Fruit fly (Drosophila melanogaster) whole organism, wandering third instar larva: ENCODE results near the gene CG32301.

Experiments used
- CG32264 ChIP-seq: fragments of 200-800 bp; sonication (Bioruptor generic); optimal IDR thresholded peaks from 2 replicates; lab custom pipeline; 2016; ENCODE audit warnings: missing biosample characterization, missing genetic modification characterization
- CG9705 ChIP-seq: fragments of 200-800 bp; sonication (Bioruptor generic); optimal IDR thresholded peaks from 2 replicates; lab custom pipeline; 2018; ENCODE audit warnings: missing biosample characterization, mild to moderate bottlenecking, missing genetic modification characterization
- Dfd ChIP-seq: fragments of >200 bp; optimal IDR thresholded peaks from 2 replicates; lab custom pipeline; 2017; ENCODE audit warnings: missing biosample characterization, missing genetic modification characterization
- Dif ChIP-seq: fragments of 200-275, 200-300 bp; sonication (Bioruptor generic); optimal IDR thresholded peaks from 2 replicates; lab custom pipeline; 2018; ENCODE audit warnings: missing biosample characterization, missing genetic modification characterization; ENCODE audit not compliant: partially characterized antibody
- GATAd ChIP-seq: sonication (Bioruptor generic); optimal IDR thresholded peaks from 2 replicates; lab custom pipeline; 2016; ENCODE audit warnings: missing biosample characterization, missing genetic modification characterization
- HLH106 ChIP-seq: fragments of 200-800 bp; optimal IDR thresholded peaks from 3 replicates; lab custom pipeline; 2019; ENCODE audit warnings: missing biosample characterization, mild to moderate bottlenecking, missing genetic modification characterization, moderate library complexity
- Hnf4 ChIP-seq: fragments of 200-800 bp; sonication (Bioruptor generic); optimal IDR thresholded peaks from 2 replicates; lab custom pipeline; 2016; ENCODE audit warnings: missing biosample characterization, mild to moderate bottlenecking, missing genetic modification characterization
- Hr78 ChIP-seq: fragments of >200 bp; optimal IDR thresholded peaks from 2 replicates; lab custom pipeline; 2017; ENCODE audit warnings: missing biosample characterization, missing genetic modification characterization
- Hr83 ChIP-seq: fragments of 200-300 bp; sonication (Bioruptor generic); optimal IDR thresholded peaks from 2 replicates; lab custom pipeline; 2016; ENCODE audit warnings: missing biosample characterization, mild to moderate bottlenecking, missing genetic modification characterization, moderate library complexity; ENCODE audit not compliant: poor library complexity, severe bottlenecking
- Jra ChIP-seq: sonication (Bioruptor generic); optimal IDR thresholded peaks from 2 replicates; lab custom pipeline; 2016; ENCODE audit warnings: missing biosample characterization, missing genetic modification characterization
- Mio ChIP-seq: sonication (Bioruptor generic); optimal IDR thresholded peaks from 2 replicates; lab custom pipeline; 2016; ENCODE audit warnings: missing biosample characterization, missing genetic modification characterization
- N ChIP-seq: fragments of >200 bp; optimal IDR thresholded peaks from 2 replicates; lab custom pipeline; 2018; ENCODE audit warnings: missing biosample characterization, missing external identifiers, missing genetic modification characterization
- OdsH ChIP-seq: fragments of 200-800 bp; sonication (Bioruptor generic); optimal IDR thresholded peaks from 2 replicates; lab custom pipeline; 2016; ENCODE audit warnings: missing biosample characterization, mild to moderate bottlenecking, missing genetic modification characterization
- Rel ChIP-seq, 2 experiments: fragments of 200-800 bp; sonication (Bioruptor generic) in 1 of 2; optimal IDR thresholded peaks; 2 replicates in 1 of 2; 3 replicates in 1 of 2; lab custom pipeline; 2016 to 2019; ENCODE audit warnings: mild to moderate bottlenecking in 2 of 2, missing biosample characterization in 2 of 2, missing genetic modification characterization in 2 of 2, moderate library complexity in 1 of 2
- Sp1 ChIP-seq: fragments of 200-800 bp; sonication (Bioruptor generic); optimal IDR thresholded peaks from 3 replicates; lab custom pipeline; 2019; ENCODE audit warnings: missing biosample characterization, mild to moderate bottlenecking, missing genetic modification characterization, moderate library complexity
- Vsx2 ChIP-seq: fragments of 200-300, 225-300 bp; sonication (Bioruptor generic); optimal IDR thresholded peaks from 2 replicates; lab custom pipeline; 2018; ENCODE audit warnings: missing biosample characterization, missing genetic modification characterization; ENCODE audit not compliant: partially characterized antibody
- dl ChIP-seq, 2 experiments: fragments of 175-275, 200-275 bp in 1 of 2; fragments of 200-275 bp in 1 of 2; sonication (Bioruptor generic); optimal IDR thresholded peaks; lab custom pipeline; 2018; ENCODE audit warnings: mild to moderate bottlenecking in 2 of 2, missing biosample characterization in 2 of 2, missing genetic modification characterization in 2 of 2, moderate library complexity in 2 of 2; ENCODE audit not compliant: partially characterized antibody in 2 of 2, insufficient read depth in 1 of 2
- dmrt93B ChIP-seq: fragments of 200-800 bp; sonication (Bioruptor generic); optimal IDR thresholded peaks from 2 replicates; lab custom pipeline; 2018; ENCODE audit warnings: missing biosample characterization, mild to moderate bottlenecking, missing genetic modification characterization
- dsf ChIP-seq: sonication (Bioruptor generic); optimal IDR thresholded peaks from 2 replicates; lab custom pipeline; 2016; ENCODE audit warnings: missing biosample characterization, missing genetic modification characterization, borderline replicate concordance
- foxo ChIP-seq, 2 experiments: fragments of 200-800 bp; sonication (Bioruptor generic); optimal IDR thresholded peaks; 2 replicates in 1 of 2; 3 replicates in 1 of 2; lab custom pipeline; 2016 to 2017; ENCODE audit warnings: missing biosample characterization in 2 of 2, missing genetic modification characterization in 2 of 2
- fru ChIP-seq: fragments of 200-800 bp; sonication (Bioruptor generic); optimal IDR thresholded peaks from 3 replicates; lab custom pipeline; 2016; ENCODE audit warnings: missing biosample characterization, mild to moderate bottlenecking, missing genetic modification characterization
- h ChIP-seq: fragments of 200-800 bp; sonication (Bioruptor generic); optimal IDR thresholded peaks from 3 replicates; lab custom pipeline; 2016; ENCODE audit warnings: missing biosample characterization, mild to moderate bottlenecking, missing genetic modification characterization
- jim ChIP-seq: fragments of 175-275, 200-325 bp; sonication (Bioruptor generic); optimal IDR thresholded peaks from 2 replicates; lab custom pipeline; 2016; ENCODE audit warnings: missing biosample characterization, mild to moderate bottlenecking, missing genetic modification characterization
- psq ChIP-seq: fragments of 200-800 bp; sonication (Bioruptor generic); optimal IDR thresholded peaks from 3 replicates; lab custom pipeline; 2017; ENCODE audit warnings: missing biosample characterization, mild to moderate bottlenecking, missing genetic modification characterization, moderate library complexity
- rgr ChIP-seq: fragments of 200-800 bp; sonication (Bioruptor generic); optimal IDR thresholded peaks from 3 replicates; lab custom pipeline; 2016; ENCODE audit warnings: missing biosample characterization, mild to moderate bottlenecking, missing genetic modification characterization
- sage ChIP-seq: fragments of 200-800 bp; sonication (Bioruptor generic); optimal IDR thresholded peaks from 2 replicates; lab custom pipeline; 2016; ENCODE audit warnings: missing biosample characterization, mild to moderate bottlenecking, missing genetic modification characterization
- sv ChIP-seq: fragments of 200-800 bp; sonication (Bioruptor generic); optimal IDR thresholded peaks from 3 replicates; lab custom pipeline; 2016; ENCODE audit warnings: missing biosample characterization, missing genetic modification characterization
- tai ChIP-seq: sonication (Bioruptor generic); optimal IDR thresholded peaks from 2 replicates; lab custom pipeline; 2016; ENCODE audit warnings: missing biosample characterization, missing genetic modification characterization
- woc ChIP-seq: sonication (Bioruptor generic); optimal IDR thresholded peaks from 2 replicates; lab custom pipeline; 2016; ENCODE audit warnings: missing biosample characterization, mild to moderate bottlenecking, missing genetic modification characterization

The CG32301 gene

dm6 chr3L:2237543-2238233 is 6.6 kb upstream of the CG32301 start, which contains the start of gene ACXD:
Gene ACXD, plus strand, starts transcription at chr3L:2237608.
- TF ChIP-seq Vsx2 (peak; percentile 35), sv (no peak), Rel (GFP tag; optimal IDR thresholded peaks at IDR 0.05; lab: Kevin White, UChicago) (no peak), Rel (tag; optimal IDR thresholded peaks at IDR 0.05; lab: Kevin White, UChicago) (peak; percentile 85), foxo (GFP tag; optimal IDR thresholded peaks at IDR 0.05; lab: Kevin White, UChicago) (no peak), Dif (peak; percentile 26), OdsH (GFP tag; lab: Kevin White, UChicago) (no peak), Hr83 (GFP tag; lab: Kevin White, UChicago) (peak; percentile 27), CG32264 (GFP tag; lab: Kevin White, UChicago) (no peak), h (GFP tag; lab: Kevin White, UChicago) (peak; percentile 58), CG9705 (GFP tag; lab: Kevin White, UChicago) (no peak)

dm6 chr3L:2248335-2248734 is 4.1 kb downstream of the CG32301 start, which contains the start of gene CG32305:
Gene CG32305, plus strand, starts transcription at chr3L:2248635.
- TF ChIP-seq psq (GFP tag; lab: Kevin White, UChicago): no peak
- TF ChIP-seq Vsx2: no peak
- TF ChIP-seq Sp1: no peak
- no peak for TF ChIP-seq woc (GFP tag; lab: Kevin White, UChicago)
- no peak for TF ChIP-seq foxo (GFP tag; optimal IDR thresholded peaks at IDR 0.05; lab: Kevin White, UChicago)
- no peak for TF ChIP-seq tai
- TF ChIP-seq jim (GFP tag; lab: Kevin White, UChicago): no peak

- no peak for TF ChIP-seq Hnf4 (GFP tag; lab: Kevin White, UChicago)
- TF ChIP-seq Hr83 (GFP tag; lab: Kevin White, UChicago): peak; percentile 64
Measured at dm6 chr3L:2253962-2254662, 9.8 kb downstream of the CG32301 start.

- TF ChIP-seq GATAd (GFP tag; lab: Kevin White, UChicago) (no peak), Mio (no peak), Hnf4 (GFP tag; lab: Kevin White, UChicago) (no peak), N (GFP tag; lab: Kevin White, UChicago) (no peak), CG9705 (GFP tag; lab: Kevin White, UChicago) (no peak), dsf (no peak), rgr (no peak), dmrt93B (GFP tag; lab: Kevin White, UChicago) (no peak), Jra (GFP tag; lab: Kevin White, UChicago) (no peak), Sp1 (no peak), psq (GFP tag; lab: Kevin White, UChicago) (no peak)
Measured at dm6 chr3L:2255775-2256174, 11.5 kb downstream of the CG32301 start.

- TF ChIP-seq HLH106 (tag; lab: Kevin White, UChicago) (no peak), Dfd (GFP tag; lab: Kevin White, UChicago) (no peak), Hr78 (GFP tag; lab: Kevin White, UChicago) (no peak), Hr83 (GFP tag; lab: Kevin White, UChicago) (no peak), Hnf4 (GFP tag; lab: Kevin White, UChicago) (no peak), fru (no peak), Jra (GFP tag; lab: Kevin White, UChicago) (no peak), foxo (GFP tag; optimal IDR thresholded peaks at IDR 0.05; lab: Kevin White, UChicago) (no peak), sage (no peak), Vsx2 (no peak), rgr (no peak), Dif (no peak), CG32264 (GFP tag; lab: Kevin White, UChicago) (no peak), dl (GFP tag; optimal IDR thresholded peaks at IDR 0.05; lab: Kevin White, UChicago; ENCODE audit: insufficient read depth in 1 of 2, partially characterized antibody in 2 of 2) (no peak)
Measured at dm6 chr3L:2256422-2257172, 12.3 kb downstream of the CG32301 start.
